Fruit fly (Drosophila melanogaster) S2 (cell line): ENCODE results near the gene Mnr.

Experiments
- CG8478 ChIP-seq: fragments of >200 bp; optimal IDR thresholded peaks from 2 replicates; lab custom pipeline; 2018
- CTCF ChIP-seq, 2 experiments: fragments of >200 bp; optimal IDR thresholded peaks; 2 replicates each; lab custom pipeline; 2018

- no peak for TF ChIP-seq CG8478 (lab: Kevin White, UChicago)
- no peak for TF ChIP-seq CTCF (optimal IDR thresholded peaks at IDR 0.05; lab: Kevin White, UChicago)
Measured at dm6 chrX:21251048-21251447, 29.9 kb downstream of the Mnr start, which contains the start of gene CG1722.
